Fruit fly (Drosophila melanogaster): Measurements from ENCODE around the gene TfIIFalpha.
A peak's percentile ranks its signal among the peaks of the same experiment; 100 is the strongest.

TfIIFalpha gene

dm6 chr3R:6368100-6368499 is 12.2 kb upstream of the TfIIFalpha start, which contains the start of gene CG42724 (continued):
- no peak for TF ChIP-seq cwo (GFP tag; optimal IDR thresholded peaks at IDR 0.05)
- TF ChIP-seq Rfx (GFP tag; IDR thresholded peaks at IDR 0.05), result peak; percentile 80
- peak; percentile 50 for TF ChIP-seq CG4854 (GFP tag; optimal IDR thresholded peaks at IDR 0.05)
- TF ChIP-seq Lim3 (GFP tag; IDR thresholded peaks at IDR 0.05), result no peak
- peak; percentile 72 for TF ChIP-seq CG11456 (GFP tag; IDR thresholded peaks at IDR 0.05)
- TF ChIP-seq CG9876 (GFP tag; optimal IDR thresholded peaks at IDR 0.05), result peak; percentile 75
- peak; percentile 45 for TF ChIP-seq sob (GFP tag; IDR thresholded peaks at IDR 0.05)
- TF ChIP-seq bbx (GFP tag; IDR thresholded peaks at IDR 0.05; ENCODE audit: partially characterized antibody), result no peak
- no peak for TF ChIP-seq B-H2 (GFP tag; optimal IDR thresholded peaks at IDR 0.05)
- TF ChIP-seq Neu2 (GFP tag; optimal IDR thresholded peaks at IDR 0.05; ENCODE audit: borderline replicate concordance), result no peak
- TF ChIP-seq CG10543 (GFP tag; optimal IDR thresholded peaks at IDR 0.05), result no peak
- no peak for TF ChIP-seq sc (optimal IDR thresholded peaks at IDR 0.05)
- no peak for TF ChIP-seq sc (GFP tag; optimal IDR thresholded peaks at IDR 0.05)
- TF ChIP-seq Opbp (GFP tag; IDR thresholded peaks at IDR 0.05; ENCODE audit: partially characterized antibody), result no peak
- TF ChIP-seq CG15011 (GFP tag; optimal IDR thresholded peaks at IDR 0.05), result no peak
- peak; percentile 44; the same call in 1 of the 3 replicates for TF ChIP-seq CG34422 (GFP tag; IDR thresholded peaks at IDR 0.05)
- no peak for TF ChIP-seq CG10431 (GFP tag; optimal IDR thresholded peaks at IDR 0.05)
- peak; percentile 81 for TF ChIP-seq HLH54F (GFP tag; optimal IDR thresholded peaks at IDR 0.05)
- TF ChIP-seq CG13123 (GFP tag; optimal IDR thresholded peaks at IDR 0.05), result peak; percentile 45
- TF ChIP-seq CG13894 (tag; optimal IDR thresholded peaks at IDR 0.05), result no peak
- TF ChIP-seq CG13296 (GFP tag; optimal IDR thresholded peaks at IDR 0.05), result no peak
- no peak for TF ChIP-seq CG6813 (GFP tag; optimal IDR thresholded peaks at IDR 0.05)
- 0 out of 2 replicates have a peak, but pooled peaks have one; percentile 43 for TF ChIP-seq CG9215 (GFP tag; IDR thresholded peaks at IDR 0.05)
- no peak for TF ChIP-seq run (tag; optimal IDR thresholded peaks at IDR 0.05)
- TF ChIP-seq kay (GFP tag; optimal IDR thresholded peaks at IDR 0.05), result peak; percentile 12
- peak; percentile 44 for TF ChIP-seq CG30020 (tag; optimal IDR thresholded peaks at IDR 0.05)
- no peak for TF ChIP-seq CG6854 (GFP tag; optimal IDR thresholded peaks at IDR 0.05)
- no peak for TF ChIP-seq mirr (GFP tag; optimal IDR thresholded peaks at IDR 0.05)
- TF ChIP-seq CG10267 (tag; optimal IDR thresholded peaks at IDR 0.05), result peak; percentile 35
- peak; percentile 48 for TF ChIP-seq HmgD (GFP tag; optimal IDR thresholded peaks at IDR 0.05)
- TF ChIP-seq ash1 (GFP tag; optimal IDR thresholded peaks at IDR 0.05), result no peak
- TF ChIP-seq tio (GFP tag; optimal IDR thresholded peaks at IDR 0.05), result no peak
- TF ChIP-seq exex (tag; optimal IDR thresholded peaks at IDR 0.05), result no peak
- peak; percentile 44 for TF ChIP-seq p53 (GFP tag; optimal IDR thresholded peaks at IDR 0.05)

dm6 chr3R:6368550-6369238 is 11.6 kb upstream of the TfIIFalpha start, which contains the start of gene CG10286:
CG10286 (plus strand) TSS chr3R:6368965.
- TF ChIP-seq CkIIα-i1 (GFP tag; IDR thresholded peaks at IDR 0.05) (no peak), Atf-2 (GFP tag; optimal IDR thresholded peaks at IDR 0.05) (no peak), schlank (tag; optimal IDR thresholded peaks at IDR 0.05) (no peak), ash1 (GFP tag; optimal IDR thresholded peaks at IDR 0.05) (no peak), tgo (GFP tag; IDR thresholded peaks at IDR 0.05) (no peak; the same call in 1 of the 3 replicates), CG9876 (GFP tag; optimal IDR thresholded peaks at IDR 0.05) (no peak), oc (tag; optimal IDR thresholded peaks at IDR 0.05) (no peak), CG7271 (tag; optimal IDR thresholded peaks at IDR 0.05) (no peak), CG32772 (GFP tag; IDR thresholded peaks at IDR 0.05) (no peak), CG5180 (GFP tag; optimal IDR thresholded peaks at IDR 0.05) (no peak), CG13775 (GFP tag; optimal IDR thresholded peaks at IDR 0.05) (peak; percentile 23), Sry-β (GFP tag; optimal IDR thresholded peaks at IDR 0.05) (peak; percentile 15), CG31365 (tag; optimal IDR thresholded peaks at IDR 0.05) (no peak), Taf1 (GFP tag; IDR thresholded peaks at IDR 0.05) (no peak), nerfin-1 (tag; optimal IDR thresholded peaks at IDR 0.05) (peak; percentile 76), CG9932 (GFP tag; IDR thresholded peaks at IDR 0.05) (peak; percentile 64), CG10147 (GFP tag; optimal IDR thresholded peaks at IDR 0.05) (no peak), Mad (GFP tag; optimal IDR thresholded peaks at IDR 0.05) (no peak), luna (GFP tag; optimal IDR thresholded peaks at IDR 0.05) (no peak)

Data from whole organism, embryonic.